Worm (Caenorhabditis elegans): ENCODE results near the gene dml-1.

dml-1 gene

ce11 chrIV:2897644-2898160 is 10.9 kb downstream of the dml-1 start, which contains the start of gene Y54G2A.36 (continued):
- TF ChIP-seq K12H6.12 (tag; optimal IDR thresholded peaks at IDR 0.05) (no peak), F37B4.10 (GFP tag; IDR thresholded peaks at IDR 0.05) (no peak), lin-54 (GFP tag; optimal IDR thresholded peaks at IDR 0.05) (no peak), B0035.1 (tag; optimal IDR thresholded peaks at IDR 0.05) (no peak), attf-6 (GFP tag; IDR thresholded peaks at IDR 0.05) (no peak), Y53G8AR.9 (GFP tag; conservative IDR thresholded peaks at IDR 0.05) (peak; percentile 18; the same call in 1 of the 2 replicates), rcor-1 (GFP tag; IDR thresholded peaks at IDR 0.05) (peak; percentile 19; the same call in 1 of the 2 replicates), Y79H2A.3 (GFP tag; conservative IDR thresholded peaks at IDR 0.05) (peak; percentile 95), unc-130 (GFP tag; optimal IDR thresholded peaks at IDR 0.05) (no peak), ztf-26 (tag; optimal IDR thresholded peaks at IDR 0.05) (no peak), F57C9.4 (tag; optimal IDR thresholded peaks at IDR 0.05) (no peak), nfyb-1 (GFP tag; IDR thresholded peaks at IDR 0.05) (no peak), sea-2 (GFP tag; IDR thresholded peaks at IDR 0.05) (no peak), ztf-22 (GFP tag; optimal IDR thresholded peaks at IDR 0.05) (no peak), F57A8.1 (GFP tag; optimal IDR thresholded peaks at IDR 0.05) (no peak), hmg-1.2 (GFP tag; IDR thresholded peaks at IDR 0.05) (no peak), mes-4 (tag; optimal IDR thresholded peaks at IDR 0.05) (no peak), sdz-38 (tag; optimal IDR thresholded peaks at IDR 0.05) (no peak), egl-44 (GFP tag; IDR thresholded peaks at IDR 0.05) (no peak), lin-26 (GFP tag; IDR thresholded peaks at IDR 0.05) (0 out of 2 replicates have a peak, but pooled peaks have one; percentile 13), ceh-40 (GFP tag; IDR thresholded peaks at IDR 0.05) (no peak), madf-10 (tag; optimal IDR thresholded peaks at IDR 0.05) (no peak), snpc-1.1 (tag; optimal IDR thresholded peaks at IDR 0.05; ENCODE audit: insufficient read depth) (no peak), ztf-28 (GFP tag; IDR thresholded peaks at IDR 0.05) (no peak), T26A5.8 (tag; optimal IDR thresholded peaks at IDR 0.05) (no peak), F22D6.2 (tag; optimal IDR thresholded peaks at IDR 0.05) (no peak), ztf-25 (GFP tag; IDR thresholded peaks at IDR 0.05) (0 out of 2 replicates have a peak, but pooled peaks have one; percentile 35), hsf-1 (GFP tag; IDR thresholded peaks at IDR 0.05) (peak; percentile 58; the same call in 1 of the 2 replicates), madf-6 (GFP tag; IDR thresholded peaks at IDR 0.05) (peak; percentile 36; the same call in 1 of the 2 replicates), ceh-100 (GFP tag; IDR thresholded peaks at IDR 0.05) (no peak), Y95B8A.8 (GFP tag; IDR thresholded peaks at IDR 0.05) (no peak; the same call in 1 of the 2 replicates), tbx-9 (tag; optimal IDR thresholded peaks at IDR 0.05; ENCODE audit: borderline replicate concordance) (no peak), hlh-12 (tag; optimal IDR thresholded peaks at IDR 0.05) (no peak), dox-1 (GFP tag; IDR thresholded peaks at IDR 0.05) (no peak), rec-8 (tag; optimal IDR thresholded peaks at IDR 0.05) (no peak), F33H1.4 (GFP tag; IDR thresholded peaks at IDR 0.05) (no peak), ets-4 (GFP tag; optimal IDR thresholded peaks at IDR 0.05) (no peak), hrde-1 (tag; optimal IDR thresholded peaks at IDR 0.05; ENCODE audit: borderline replicate concordance) (no peak), mel-28 (tag; optimal IDR thresholded peaks at IDR 0.05; ENCODE audit: borderline replicate concordance) (no peak), zfh-2 (GFP tag; conservative IDR thresholded peaks at IDR 0.05) (no peak), ccch-3 (GFP tag; optimal IDR thresholded peaks at IDR 0.05) (no peak), mcd-1 (GFP tag; IDR thresholded peaks at IDR 0.05) (no peak), efl-1 (GFP tag; optimal IDR thresholded peaks at IDR 0.05) (no peak), ceh-91 (GFP tag; IDR thresholded peaks at IDR 0.05) (no peak), cebp-1 (GFP tag; IDR thresholded peaks at IDR 0.05) (no peak), cebp-1 (tag; optimal IDR thresholded peaks at IDR 0.05) (no peak), F49E8.2 (tag; optimal IDR thresholded peaks at IDR 0.05; ENCODE audit: insufficient read depth) (peak; percentile 35), nhr-80 (tag; optimal IDR thresholded peaks at IDR 0.05) (no peak)
